Fruit fly (Drosophila melanogaster): ENCODE measurements around the gene CG15922.
A peak's percentile ranks its signal among the peaks of the same experiment; 100 is the strongest.

Gene CG15922

DNA sequence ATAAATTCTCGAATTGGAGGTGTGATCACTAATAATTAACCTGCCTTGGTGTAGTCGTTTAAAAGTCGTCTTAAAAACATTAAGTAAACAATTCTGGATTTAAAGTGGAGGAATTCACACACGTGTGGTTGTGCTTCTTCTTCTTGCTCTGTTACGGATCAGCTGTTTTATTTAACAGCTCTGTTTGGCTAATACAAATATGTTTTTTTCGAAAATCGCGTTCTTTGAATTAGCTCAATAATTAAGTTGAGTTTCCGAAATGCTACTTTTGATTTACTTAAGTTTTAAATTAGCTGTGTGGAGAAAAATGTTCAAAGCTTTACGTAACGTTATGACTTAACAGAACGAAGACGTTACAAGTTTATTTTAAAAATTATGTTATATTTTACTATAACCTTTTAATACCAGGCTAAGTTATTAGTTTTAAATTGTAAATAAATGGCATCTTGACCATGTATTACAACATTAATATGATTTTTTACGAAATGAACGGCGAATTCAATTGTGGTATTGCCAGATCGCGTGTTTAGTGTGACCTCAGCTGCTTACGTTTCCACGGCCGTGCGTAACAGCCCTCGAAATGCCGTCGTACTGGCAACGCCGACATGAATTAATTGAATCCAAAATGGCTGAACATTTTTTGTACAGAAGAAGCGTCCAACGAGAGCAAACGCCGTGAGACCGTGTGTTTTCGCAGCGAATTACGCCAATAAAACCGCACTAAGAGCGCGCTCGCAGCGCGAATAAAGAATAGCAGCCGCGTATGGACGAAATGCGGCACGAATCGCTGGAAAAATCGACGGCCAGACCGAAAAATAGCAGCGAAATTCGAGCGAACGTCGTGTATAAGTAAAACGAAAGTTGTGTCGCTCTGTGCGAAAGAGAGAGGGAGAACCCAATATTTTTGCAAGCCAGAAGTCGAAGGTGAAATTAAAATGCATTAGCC, 32.7 kb upstream of the CG15922 start, which contains the start of the genes Pus1 and bon:
Gene Pus1, minus strand, starts transcription at position 155 of the 946 bp plus-strand sequence.
Gene bon, plus strand, starts transcription at position 623 of the 946 bp plus-strand sequence.
- TF ChIP-seq CG17801 (GFP tag; optimal IDR thresholded peaks at IDR 0.05; ENCODE audit: partially characterized antibody) = peak; percentile 35

- peak; percentile 67 for TF ChIP-seq CG17801 (GFP tag; optimal IDR thresholded peaks at IDR 0.05; ENCODE audit: partially characterized antibody)
Measured at dm6 chr3R:20588480-20588785, 28.4 kb upstream of the CG15922 start, which contains the start of gene Srp72. Srp72 (plus strand) TSS chr3R:20588711.

DNA sequence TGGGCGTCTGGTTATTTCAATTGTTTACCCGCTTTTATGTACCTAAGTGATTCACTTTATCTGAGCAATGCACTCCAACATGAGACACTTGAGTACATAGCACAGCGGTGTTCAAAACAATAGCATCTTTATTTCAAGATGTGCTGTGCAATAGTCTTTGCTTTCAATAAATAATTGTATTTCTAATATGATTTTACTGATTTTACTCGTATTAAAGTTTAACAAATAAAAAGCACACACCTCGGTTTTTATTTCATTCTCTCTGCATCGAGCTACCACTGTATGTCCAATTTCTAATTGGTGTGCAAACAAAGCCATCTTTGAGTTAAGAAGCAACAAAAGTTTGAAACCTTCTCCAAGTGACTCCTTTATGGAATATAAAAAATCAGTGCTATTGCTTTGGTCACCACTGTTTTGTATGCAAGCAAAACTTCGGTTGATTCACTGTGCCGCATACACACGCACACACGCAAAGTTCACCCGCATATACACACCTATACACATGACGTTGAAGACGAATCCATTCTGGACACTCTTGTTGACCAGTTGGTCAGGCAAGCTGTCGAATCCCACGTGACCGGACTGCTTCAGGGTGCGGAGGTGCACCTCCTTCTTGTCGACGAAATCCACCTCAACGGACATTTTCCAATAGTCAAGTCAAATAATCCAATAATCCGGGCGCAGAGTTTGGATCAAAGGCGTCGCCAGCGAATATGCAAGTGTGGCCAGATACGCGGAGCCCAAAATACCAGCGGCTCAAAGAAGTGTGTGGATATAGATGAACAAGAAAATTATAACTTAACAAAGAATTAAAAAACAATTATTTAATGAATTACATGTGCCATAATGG, 27.8 kb upstream of the CG15922 start, which contains the start of gene Septin2:
Gene Septin2, minus strand, starts transcription at position 727 of the 850 bp plus-strand sequence.
- peak; percentile 65 for TF ChIP-seq CG17801 (GFP tag; optimal IDR thresholded peaks at IDR 0.05; ENCODE audit: partially characterized antibody)

dm6 chr3R:20586409-20586808, 26.3 kb upstream of the CG15922 start:
- no peak for TF ChIP-seq CG17801 (GFP tag; optimal IDR thresholded peaks at IDR 0.05; ENCODE audit: partially characterized antibody)

DNA sequence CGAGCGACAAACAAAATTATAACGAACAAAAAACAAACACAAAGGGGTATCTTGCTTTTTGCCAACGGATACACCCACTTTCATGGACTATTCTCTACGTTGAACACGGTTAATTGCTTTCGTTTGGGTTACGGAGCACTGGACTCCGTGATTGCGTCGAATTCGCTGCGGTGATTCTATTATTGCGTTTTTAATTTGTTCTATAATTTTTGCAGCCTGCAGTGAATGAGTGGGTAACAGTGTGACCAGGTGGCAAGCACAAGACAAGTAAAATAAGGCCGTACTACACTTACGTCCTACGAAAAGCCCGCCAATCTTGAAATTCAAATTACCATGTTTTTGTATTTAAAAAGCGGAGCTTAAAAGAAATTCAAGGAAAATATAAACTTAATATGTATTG, 25.5 kb upstream of the CG15922 start, which contains the start of gene CG16953:
Gene CG16953, minus strand, starts transcription at position 268 of the 400 bp plus-strand sequence.
- TF ChIP-seq CG17801 (GFP tag; optimal IDR thresholded peaks at IDR 0.05; ENCODE audit: partially characterized antibody) = peak; percentile 40

DNA sequence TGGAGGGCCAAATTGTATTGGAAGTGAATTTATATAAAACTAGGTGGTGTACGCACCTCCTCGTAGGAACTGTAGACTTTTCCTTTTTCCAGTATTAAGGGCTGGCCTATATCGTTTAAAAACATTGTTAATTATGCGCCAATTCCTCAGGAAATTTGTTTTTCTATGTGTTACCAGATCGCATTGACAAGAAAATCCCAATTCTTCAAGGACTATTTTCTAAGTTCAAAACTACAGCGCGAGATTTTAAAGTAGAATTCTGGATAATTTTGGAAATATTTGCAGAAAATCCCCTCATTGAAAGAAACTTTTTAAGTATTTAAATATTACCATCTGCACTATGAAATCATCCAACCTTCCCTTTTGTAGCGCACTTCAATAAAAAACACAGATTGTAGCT, 21.3 kb upstream of the CG15922 start, which contains the start of gene CG34008:
Gene CG34008, minus strand, starts transcription at position 147 of the 400 bp plus-strand sequence.
- TF ChIP-seq CG17801 (GFP tag; optimal IDR thresholded peaks at IDR 0.05; ENCODE audit: partially characterized antibody) = no peak

DNA sequence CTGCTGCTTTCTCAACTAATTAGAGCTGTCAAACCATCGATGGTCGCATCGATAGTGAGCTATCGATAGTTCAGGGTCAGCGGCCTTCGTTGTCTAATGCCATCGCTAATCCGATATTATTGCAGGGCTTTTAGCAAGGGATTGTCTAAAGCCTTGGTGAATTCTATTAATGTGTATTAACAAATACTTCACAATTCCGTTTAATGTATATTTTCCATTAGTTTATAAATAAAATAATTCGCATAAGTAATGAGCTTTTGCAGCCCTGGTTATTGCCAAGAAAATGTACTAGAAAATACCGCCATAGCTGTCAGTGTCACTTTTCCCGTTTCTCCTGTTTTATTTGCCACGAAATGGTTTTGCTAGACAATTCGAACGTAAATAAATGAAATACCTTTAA, 19.7 kb upstream of the CG15922 start, which contains the start of the genes EloB and Srp14:
Gene EloB, minus strand, starts transcription at position 35 of the 400 bp plus-strand sequence.
Gene Srp14, plus strand, starts transcription at position 300 of the 400 bp plus-strand sequence.
- peak; percentile 88 for TF ChIP-seq CG17801 (GFP tag; optimal IDR thresholded peaks at IDR 0.05; ENCODE audit: partially characterized antibody)

dm6 chr3R:20576789-20577188, 16.7 kb upstream of the CG15922 start, which contains the start of the genes TFAM and CG5412:
TFAM (minus strand) TSS chr3R:20577010.
CG5412 (plus strand) TSS chr3R:20577053.
- TF ChIP-seq CG17801 (GFP tag; optimal IDR thresholded peaks at IDR 0.05; ENCODE audit: partially characterized antibody) = no peak

DNA sequence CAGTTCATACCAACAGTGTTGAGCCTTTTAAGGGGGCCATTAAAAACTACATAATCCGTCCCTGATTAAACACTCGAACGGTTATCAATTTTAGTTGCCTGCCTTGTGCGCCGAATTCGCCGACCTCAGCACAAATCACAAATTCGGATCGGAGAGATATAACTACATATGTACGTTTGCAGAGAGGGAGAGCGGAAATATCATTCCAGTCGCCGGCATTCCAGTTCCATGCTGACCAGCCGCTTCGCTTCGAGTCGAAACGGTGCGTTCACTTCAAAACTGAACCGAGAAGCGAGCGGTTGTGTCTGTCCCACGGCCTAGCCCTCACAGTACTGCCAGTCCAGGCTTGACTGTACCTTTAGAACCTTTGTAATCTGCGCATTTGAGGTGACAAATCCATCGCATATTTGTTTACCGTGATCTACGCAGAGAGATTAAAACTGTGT, 14.5 kb upstream of the CG15922 start:
- TF ChIP-seq CG17801 (GFP tag; optimal IDR thresholded peaks at IDR 0.05; ENCODE audit: partially characterized antibody) = peak; percentile 70

- no peak for TF ChIP-seq CG17801 (GFP tag; optimal IDR thresholded peaks at IDR 0.05; ENCODE audit: partially characterized antibody)
Measured at dm6 chr3R:20573326-20573725, 13.2 kb upstream of the CG15922 start.

DNA sequence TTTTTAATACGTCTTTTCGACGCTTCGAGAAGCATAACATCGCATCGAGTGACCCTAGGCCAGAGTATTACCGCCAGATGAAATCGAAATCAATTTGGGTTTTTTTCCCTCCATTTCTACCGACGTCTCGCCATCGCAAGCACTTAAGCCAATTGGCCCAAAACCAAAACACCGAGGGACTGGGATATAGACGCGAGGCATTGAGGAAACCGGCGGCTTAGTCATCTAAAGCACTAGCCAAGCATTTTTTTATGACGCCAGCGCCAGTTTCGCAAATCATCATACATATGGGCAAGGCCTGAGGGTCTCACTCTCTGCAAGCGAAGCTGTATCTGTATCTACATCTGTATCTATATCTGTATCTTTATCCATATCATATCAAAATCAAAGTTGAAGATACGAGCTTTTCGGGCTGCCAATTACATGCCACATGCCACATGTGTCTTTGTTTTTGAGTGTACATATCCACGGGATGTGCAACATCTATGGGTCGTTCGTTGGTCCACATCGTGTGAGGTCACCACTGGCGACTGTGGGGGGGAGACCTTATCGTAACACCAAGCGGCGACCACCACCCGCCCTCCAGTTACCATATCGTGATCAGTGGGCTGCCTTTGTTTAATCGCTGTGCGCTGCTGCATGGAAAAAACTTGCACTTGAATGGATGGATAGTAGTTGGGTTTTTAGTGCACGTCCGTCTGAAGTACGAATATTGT, 7.6 kb upstream of the CG15922 start:
- no peak for TF ChIP-seq CG17801 (GFP tag; optimal IDR thresholded peaks at IDR 0.05; ENCODE audit: partially characterized antibody)

dm6 chr3R:20565546-20565948, 5.5 kb upstream of the CG15922 start:
- no peak for TF ChIP-seq CG17801 (GFP tag; optimal IDR thresholded peaks at IDR 0.05; ENCODE audit: partially characterized antibody)

DNA sequence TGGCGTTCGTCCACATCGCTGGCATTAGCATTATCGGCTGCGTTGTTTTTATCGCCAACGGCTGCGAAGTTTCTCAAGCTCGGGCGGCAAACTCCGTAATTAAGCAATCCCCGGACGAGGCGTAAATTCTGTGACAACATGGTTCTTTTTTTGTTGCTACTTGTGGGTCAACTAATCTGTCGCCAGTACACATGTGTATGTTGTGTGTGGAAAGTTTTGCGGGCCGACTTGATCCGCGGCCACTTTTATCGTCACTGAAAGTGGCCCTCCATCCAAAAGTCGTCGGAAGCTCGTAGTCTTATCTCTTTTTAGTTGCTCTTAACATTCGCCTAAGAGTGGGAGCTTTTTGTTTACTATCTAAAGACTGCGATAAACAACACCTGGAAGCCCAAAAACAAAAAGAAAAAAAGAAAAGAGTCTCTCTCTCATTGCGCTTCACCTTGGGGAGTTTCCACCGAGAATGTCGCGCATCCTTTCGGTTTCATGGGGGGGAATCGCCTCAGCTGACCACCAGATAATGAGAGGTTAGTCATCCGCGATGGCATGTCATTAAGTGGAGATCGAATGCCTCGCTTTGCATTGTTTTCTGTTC, 3.8 kb upstream of the CG15922 start, which contains the start of gene CG10877:
Gene CG10877, minus strand, starts transcription at position 238 of the 592 bp plus-strand sequence.
- TF ChIP-seq CG17801 (GFP tag; optimal IDR thresholded peaks at IDR 0.05; ENCODE audit: partially characterized antibody) = no peak

All from ovary, adult (tissue).